Fruit fly (Drosophila melanogaster): ENCODE measurements around the gene ImpL2.

The ImpL2 gene

DNA sequence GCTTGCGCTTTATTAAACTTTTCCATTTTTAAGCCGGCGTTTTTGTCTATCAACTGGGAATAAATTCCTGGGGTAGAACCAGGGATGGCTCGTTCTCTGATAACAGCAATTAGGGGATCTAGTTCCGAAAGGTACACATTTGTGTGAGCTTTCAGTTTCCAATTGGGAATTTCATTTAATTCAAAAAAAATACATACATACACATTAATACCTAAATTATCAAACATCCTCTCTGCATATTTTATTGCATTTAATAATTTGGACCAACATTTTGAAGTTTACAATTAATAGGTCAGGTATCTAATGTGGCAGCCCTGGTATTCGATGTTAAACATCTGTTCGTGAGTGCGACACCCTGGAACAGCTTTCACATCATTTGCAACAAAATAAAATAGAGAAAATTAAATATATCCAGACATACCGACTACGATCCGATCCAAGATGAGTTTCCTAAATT, 23.2 kb upstream of the ImpL2 start, which contains the start of the genes CG15011 and CG1309 (continued):
- no peak for TF ChIP-seq ara (GFP tag; IDR thresholded peaks at IDR 0.05)
- peak; percentile 80 for TF ChIP-seq CG10654 (GFP tag; optimal IDR thresholded peaks at IDR 0.05)
- TF ChIP-seq Sox100B (GFP tag; optimal IDR thresholded peaks at IDR 0.05): peak; percentile 76
- TF ChIP-seq wek (GFP tag; optimal IDR thresholded peaks at IDR 0.05): no peak
- TF ChIP-seq Atf3 (GFP tag; optimal IDR thresholded peaks at IDR 0.05): peak; percentile 85
- TF ChIP-seq sna (GFP tag; IDR thresholded peaks at IDR 0.05; ENCODE audit: partially characterized antibody): no peak
- TF ChIP-seq lilli (GFP tag; optimal IDR thresholded peaks at IDR 0.05): peak; percentile 94
- peak; percentile 23 for TF ChIP-seq org-1 (GFP tag; optimal IDR thresholded peaks at IDR 0.05)
- no peak for TF ChIP-seq HLHmδ (GFP tag; optimal IDR thresholded peaks at IDR 0.05)
- peak; percentile 55 for TF ChIP-seq CG1529 (GFP tag; optimal IDR thresholded peaks at IDR 0.05)
- no peak for TF ChIP-seq br (optimal IDR thresholded peaks at IDR 0.05)
- TF ChIP-seq Dek (tag; optimal IDR thresholded peaks at IDR 0.05): peak; percentile 82
- TF ChIP-seq Hmx (GFP tag; optimal IDR thresholded peaks at IDR 0.05): peak; percentile 72
- TF ChIP-seq CG8478 (optimal IDR thresholded peaks at IDR 0.05): no peak
- peak; percentile 93 for TF ChIP-seq CG12391 (tag; optimal IDR thresholded peaks at IDR 0.05)
- no peak for TF ChIP-seq CG6791 (GFP tag; IDR thresholded peaks at IDR 0.05; ENCODE audit: partially characterized antibody)
- no peak for TF ChIP-seq ash1 (GFP tag; optimal IDR thresholded peaks at IDR 0.05)
- TF ChIP-seq hbn (GFP tag; IDR thresholded peaks at IDR 0.05; ENCODE audit: partially characterized antibody): no peak
- TF ChIP-seq da (GFP tag; optimal IDR thresholded peaks at IDR 0.05): peak; percentile 87

DNA sequence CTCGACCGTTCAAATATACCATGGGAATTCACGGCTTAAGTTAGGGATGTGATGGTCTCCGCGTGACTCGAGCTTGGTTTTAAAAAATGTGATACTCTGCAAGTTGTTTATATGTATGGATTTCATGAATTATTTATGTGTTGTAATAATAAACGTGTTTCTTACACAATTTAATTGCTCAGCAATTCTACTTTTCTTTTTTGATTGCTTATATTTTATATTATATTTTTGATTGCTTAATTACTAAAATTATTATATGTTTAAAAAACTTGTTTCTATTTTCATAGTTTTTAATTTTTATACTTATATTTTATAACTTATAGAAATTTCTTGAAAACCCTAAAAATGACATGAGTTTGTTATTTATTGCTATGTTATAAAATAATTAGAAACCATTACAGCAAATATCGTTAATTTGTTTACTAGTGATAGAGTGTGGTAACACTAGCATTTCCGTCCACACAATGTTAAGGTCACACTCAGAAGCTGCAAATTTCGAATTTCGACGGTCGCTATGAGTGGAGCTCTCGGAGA, 18.4 kb upstream of the ImpL2 start, which contains the start of the genes ago and CG1265:
ago (minus strand) TSS at position 6 of the 534 bp plus-strand sequence.
CG1265 (plus strand) TSS at position 476 of the 534 bp plus-strand sequence.
- TF ChIP-seq Gsc (GFP tag; IDR thresholded peaks at IDR 0.05) (no peak), Side (GFP tag; optimal IDR thresholded peaks at IDR 0.05) (no peak), Ravus (GFP tag; IDR thresholded peaks at IDR 0.05) (no peak), vnd (GFP tag; IDR thresholded peaks at IDR 0.05; ENCODE audit: partially characterized antibody) (no peak; the same call in 2 of the 3 replicates), CG13123 (GFP tag; optimal IDR thresholded peaks at IDR 0.05) (no peak), CG13287 (GFP tag; IDR thresholded peaks at IDR 0.05; ENCODE audit: partially characterized antibody) (no peak), CG6854 (GFP tag; optimal IDR thresholded peaks at IDR 0.05) (no peak), gro (GFP tag; optimal IDR thresholded peaks at IDR 0.05) (no peak), Max (GFP tag; optimal IDR thresholded peaks at IDR 0.05) (no peak), salm (tag; optimal IDR thresholded peaks at IDR 0.05) (no peak), Nf-YC (tag; optimal IDR thresholded peaks at IDR 0.05) (peak; percentile 62), grau (tag; optimal IDR thresholded peaks at IDR 0.05) (peak; percentile 56), Hmx (GFP tag; optimal IDR thresholded peaks at IDR 0.05) (no peak), sna (GFP tag; IDR thresholded peaks at IDR 0.05; ENCODE audit: partially characterized antibody) (no peak), tio (GFP tag; optimal IDR thresholded peaks at IDR 0.05) (no peak), CG34422 (GFP tag; IDR thresholded peaks at IDR 0.05) (peak; percentile 24; the same call in 2 of the 3 replicates), chm (GFP tag; IDR thresholded peaks at IDR 0.05) (no peak), CG17359 (tag; optimal IDR thresholded peaks at IDR 0.05) (no peak), mirr (GFP tag; optimal IDR thresholded peaks at IDR 0.05) (peak; percentile 33), CG2199 (GFP tag; IDR thresholded peaks at IDR 0.05) (no peak), Lhr (GFP tag; optimal IDR thresholded peaks at IDR 0.05) (no peak), CG9797 (GFP tag; optimal IDR thresholded peaks at IDR 0.05) (peak; percentile 46), CG32772 (GFP tag; IDR thresholded peaks at IDR 0.05) (no peak), CoRest (tag; optimal IDR thresholded peaks at IDR 0.05) (peak; percentile 71), gem (tag; optimal IDR thresholded peaks at IDR 0.05) (peak; percentile 74), Nf-YB (GFP tag; optimal IDR thresholded peaks at IDR 0.05) (peak; percentile 5), CG17802 (tag; optimal IDR thresholded peaks at IDR 0.05) (no peak), CG13624 (GFP tag; optimal IDR thresholded peaks at IDR 0.05) (no peak), ftz-f1 (GFP tag; optimal IDR thresholded peaks at IDR 0.05) (no peak), rib (GFP tag; IDR thresholded peaks at IDR 0.05) (no peak), ranshi (GFP tag; IDR thresholded peaks at IDR 0.05) (peak; percentile 50), CG11504 (tag; optimal IDR thresholded peaks at IDR 0.05) (no peak), CG7556 (GFP tag; optimal IDR thresholded peaks at IDR 0.05) (peak; percentile 23)

All from whole organism, embryonic.